Worm (Caenorhabditis elegans) whole organism, young adult: Measurements from ENCODE around the gene T28C6.8.
"Not testable (repeated sequence)": the region's sequence is repeated elsewhere in the genome, so short reads cannot be mapped to it uniquely, and the experiment has no call there.

Source experiments
- C17E4.6 ChIP-seq: fragments of 200-800 bp; sonication (Bioruptor generic); IDR thresholded peaks from 2 replicates; pipeline ENCODE4 v1.3.6; 2022; ENCODE audit warnings: missing genetic modification reagents, missing genetic modification characterization, missing compliant biosample characterization
- F39B2.1 ChIP-seq: fragments of 200-800 bp; sonication (Bioruptor generic); IDR thresholded peaks from 2 replicates; pipeline ENCODE4 v1.3.6; 2022; ENCODE audit warnings: missing genetic modification reagents, missing genetic modification characterization, missing compliant biosample characterization
- F49E8.2 ChIP-seq: sonication (generic microtip); optimal IDR thresholded peaks from 3 replicates; lab custom pipeline; 2017; ENCODE audit warnings: missing genetic modification characterization, mild to moderate bottlenecking, missing compliant biosample characterization, antibody characterized with exemption, moderate library complexity; ENCODE audit not compliant: insufficient read depth
- F57C9.4 ChIP-seq: sonication (generic microtip); optimal IDR thresholded peaks from 2 replicates; lab custom pipeline; 2017; ENCODE audit warnings: mild to moderate bottlenecking, missing genetic modification characterization, missing compliant biosample characterization
- K11D2.4 ChIP-seq: fragments of 200-800 bp; sonication (Bioruptor generic); IDR thresholded peaks from 2 replicates; pipeline ENCODE4 v1.3.6; 2022; ENCODE audit warnings: missing genetic modification reagents, missing genetic modification characterization, missing compliant biosample characterization
- K12H6.12 ChIP-seq: fragments of 200-800 bp; sonication (Bioruptor generic); optimal IDR thresholded peaks from 2 replicates; lab custom pipeline; 2018; ENCODE audit warnings: mild to moderate bottlenecking, missing genetic modification characterization, missing compliant biosample characterization
- T26A5.8 ChIP-seq: sonication (generic microtip); optimal IDR thresholded peaks from 2 replicates; lab custom pipeline; 2016; ENCODE audit warnings: missing genetic modification characterization, missing compliant biosample characterization
- Y53G8AR.9 ChIP-seq: fragments of 200-800 bp; sonication (Bioruptor generic); conservative IDR thresholded peaks from 2 replicates; pipeline ENCODE4 v1.3.6; 2022; ENCODE audit warnings: missing genetic modification reagents, missing genetic modification characterization, missing compliant biosample characterization
- Y56A3A.18 ChIP-seq: fragments of 200-800 bp; sonication (Bioruptor generic); IDR thresholded peaks from 2 replicates; pipeline ENCODE4 v1.3.6; 2022; ENCODE audit warnings: missing genetic modification reagents, missing genetic modification characterization, missing compliant biosample characterization
- Y67H2A.10 ChIP-seq: fragments of 200-800 bp; sonication (Bioruptor generic); conservative IDR thresholded peaks from 2 replicates; pipeline ENCODE4 v1.3.6; 2022; ENCODE audit warnings: missing genetic modification reagents, missing genetic modification characterization, missing compliant biosample characterization
- Y79H2A.3 ChIP-seq: fragments of 200-800 bp; sonication (Bioruptor generic); conservative IDR thresholded peaks from 2 replicates; pipeline ENCODE4 v1.3.6; 2022; ENCODE audit warnings: missing genetic modification reagents, missing genetic modification characterization, missing compliant biosample characterization
- Y95B8A.8 ChIP-seq: fragments of 200-800 bp; sonication (Bioruptor generic); IDR thresholded peaks from 2 replicates; pipeline ENCODE4 v1.3.6; 2022; ENCODE audit warnings: missing genetic modification reagents, missing genetic modification characterization, missing compliant biosample characterization
- atf-7 ChIP-seq: sonication (generic microtip); optimal IDR thresholded peaks from 2 replicates; lab custom pipeline; 2017; ENCODE audit warnings: mild to moderate bottlenecking, missing genetic modification characterization, missing compliant biosample characterization
- bed-1 ChIP-seq: fragments of 200-800 bp; sonication (Bioruptor generic); IDR thresholded peaks from 2 replicates; pipeline ENCODE4 v1.3.6; 2022; ENCODE audit warnings: missing genetic modification reagents, missing genetic modification characterization, missing compliant biosample characterization
- bed-2 ChIP-seq: fragments of 200-800 bp; sonication (Bioruptor generic); IDR thresholded peaks from 2 replicates; pipeline ENCODE4 v1.3.6; 2022; ENCODE audit warnings: missing genetic modification reagents, missing genetic modification characterization, missing compliant biosample characterization
- ccch-3 ChIP-seq: fragments of 200-800 bp; sonication (Bioruptor generic); optimal IDR thresholded peaks from 2 replicates; lab custom pipeline; 2018; ENCODE audit warnings: mild to moderate bottlenecking, missing genetic modification characterization, missing compliant biosample characterization
- cebp-1 ChIP-seq, 2 experiments: fragments of 200-800 bp in 1 of 2; sonication (Bioruptor generic) in 1 of 2; sonication (generic microtip) in 1 of 2; IDR thresholded peaks in 1 of 2; optimal IDR thresholded peaks in 1 of 2; 2 replicates each; pipeline versions ENCODE4 v1.3.6 to Lab custom; 2017 to 2022; ENCODE audit warnings: missing compliant biosample characterization in 2 of 2, missing genetic modification characterization in 2 of 2, mild to moderate bottlenecking in 1 of 2, missing genetic modification reagents in 1 of 2, moderate library complexity in 1 of 2
- ceh-27 ChIP-seq: fragments of 200-800 bp; sonication (Bioruptor generic); optimal IDR thresholded peaks from 2 replicates; lab custom pipeline; 2018; ENCODE audit warnings: mild to moderate bottlenecking, missing genetic modification characterization, moderate library complexity, missing compliant biosample characterization
- ceh-40 ChIP-seq: fragments of 200-800 bp; sonication (Bioruptor generic); IDR thresholded peaks from 2 replicates; pipeline ENCODE4 v1.3.6; 2022; ENCODE audit warnings: missing genetic modification characterization, missing compliant biosample characterization
- ceh-58 ChIP-seq: fragments of 200-800 bp; sonication (Bioruptor generic); IDR thresholded peaks from 2 replicates; pipeline ENCODE4 v1.3.6; 2022; ENCODE audit warnings: missing genetic modification characterization, missing compliant biosample characterization
- ceh-79 ChIP-seq: sonication (generic microtip); optimal IDR thresholded peaks from 2 replicates; lab custom pipeline; 2017; ENCODE audit warnings: mild to moderate bottlenecking, missing genetic modification characterization, missing compliant biosample characterization
- ceh-91 ChIP-seq: fragments of 200-800 bp; sonication (Bioruptor generic); IDR thresholded peaks from 2 replicates; pipeline ENCODE4 v1.3.6; 2022; ENCODE audit warnings: missing genetic modification reagents, missing genetic modification characterization, missing compliant biosample characterization
- gei-17 ChIP-seq: fragments of 200-800 bp; sonication (Bioruptor generic); optimal IDR thresholded peaks from 2 replicates; lab custom pipeline; 2018; ENCODE audit warnings: mild to moderate bottlenecking, missing genetic modification characterization, missing compliant biosample characterization
- hmg-1.2 ChIP-seq: fragments of 200-800 bp; sonication (Bioruptor generic); IDR thresholded peaks from 2 replicates; pipeline ENCODE4 v1.3.6; 2022; ENCODE audit warnings: missing genetic modification reagents, missing genetic modification characterization, missing compliant biosample characterization
- lag-1 ChIP-seq: fragments of 200-800 bp; sonication (Bioruptor generic); IDR thresholded peaks from 2 replicates; pipeline ENCODE4 v1.3.6; 2022; ENCODE audit warnings: missing genetic modification reagents, missing genetic modification characterization, missing compliant biosample characterization
- let-526 ChIP-seq: fragments of 200-800 bp; sonication (Bioruptor generic); IDR thresholded peaks from 2 replicates; pipeline ENCODE4 v1.3.6; 2022; ENCODE audit warnings: missing genetic modification reagents, missing genetic modification characterization, missing compliant biosample characterization
- let-607 ChIP-seq, 2 experiments: fragments of 200-800 bp in 1 of 2; sonication (Bioruptor generic) in 1 of 2; sonication (generic microtip) in 1 of 2; optimal IDR thresholded peaks; 2 replicates each; lab custom pipeline; 2016 to 2018; ENCODE audit warnings: mild to moderate bottlenecking in 2 of 2, missing compliant biosample characterization in 2 of 2, missing genetic modification characterization in 2 of 2, moderate library complexity in 2 of 2, missing genotype in 1 of 2
- lin-26 ChIP-seq: fragments of 200-800 bp; sonication (Bioruptor generic); IDR thresholded peaks from 2 replicates; pipeline ENCODE4 v1.3.6; 2022; ENCODE audit warnings: missing genetic modification reagents, missing genetic modification characterization, missing compliant biosample characterization
- lin-35 ChIP-seq, 3 experiments: fragments of 150-350 bp in 2 of 3; sonication (generic microtip) in 1 of 3; optimal IDR thresholded peaks; 2 replicates each; lab custom pipeline; 2014 to 2018; ENCODE audit warnings: missing biosample characterization in 3 of 3, missing genetic modification characterization in 3 of 3, missing genetic modification reagents in 3 of 3
- lin-40 ChIP-seq: sonication (generic microtip); optimal IDR thresholded peaks from 2 replicates; lab custom pipeline; 2016; ENCODE audit warnings: missing genetic modification characterization, mild to moderate bottlenecking, missing compliant biosample characterization, missing genotype, missing genetic modification reagents
- lin-54 ChIP-seq: fragments of 200-800 bp; sonication (Bioruptor generic); optimal IDR thresholded peaks from 2 replicates; lab custom pipeline; 2018; ENCODE audit warnings: mild to moderate bottlenecking, missing genetic modification characterization, missing compliant biosample characterization
- lsy-27 ChIP-seq: sonication (generic microtip); optimal IDR thresholded peaks from 2 replicates; lab custom pipeline; 2017; ENCODE audit warnings: missing genetic modification characterization, mild to moderate bottlenecking, missing compliant biosample characterization, antibody characterized with exemption, missing genotype, borderline replicate concordance; ENCODE audit not compliant: insufficient read depth
- mel-28 ChIP-seq: sonication (generic microtip); optimal IDR thresholded peaks from 2 replicates; lab custom pipeline; 2016; ENCODE audit warnings: borderline replicate concordance, mild to moderate bottlenecking, missing genetic modification characterization, missing compliant biosample characterization
- nhr-80 ChIP-seq: sonication (generic microtip); optimal IDR thresholded peaks from 2 replicates; lab custom pipeline; 2016; ENCODE audit warnings: missing genetic modification characterization, missing compliant biosample characterization
- pha-4 ChIP-seq: fragments of 150-350 bp; sonication (generic microtip); optimal IDR thresholded peaks from 2 replicates; lab custom pipeline; 2014; ENCODE audit warnings: missing biosample characterization, missing genetic modification reagents, missing genetic modification characterization
- snpc-1.1 ChIP-seq: sonication (generic microtip); optimal IDR thresholded peaks from 2 replicates; lab custom pipeline; 2017; ENCODE audit warnings: missing genetic modification characterization, mild to moderate bottlenecking, missing compliant biosample characterization, antibody characterized with exemption, moderate library complexity, missing genotype, missing genetic modification reagents; ENCODE audit not compliant: insufficient read depth
- tbp1 ChIP-seq: fragments of 200-800 bp; sonication (Bioruptor generic); optimal IDR thresholded peaks from 2 replicates; lab custom pipeline; 2018; ENCODE audit warnings: mild to moderate bottlenecking, missing genetic modification characterization, missing compliant biosample characterization
- tbx-9 ChIP-seq: sonication (generic microtip); optimal IDR thresholded peaks from 2 replicates; lab custom pipeline; 2016; ENCODE audit warnings: borderline replicate concordance, missing genetic modification characterization, inconsistent platforms, missing compliant biosample characterization
- unc-130 ChIP-seq: sonication (generic microtip); optimal IDR thresholded peaks from 2 replicates; lab custom pipeline; 2016; ENCODE audit warnings: missing genetic modification reagents, missing genetic modification characterization, missing compliant biosample characterization

T28C6.8 gene

ce11 chrIV:8788048-8788447 lies 42.5 kb downstream of the T28C6.8 start, which contains the start of gene C33D9.10:
Gene C33D9.10, minus strand, starts transcription at chrIV:8788148.
- not testable (repeated sequence) for TF ChIP-seq F39B2.1 (GFP tag; lab: Robert Waterston, UW); T26A5.8 (tag; lab: Kevin White, UChicago); pha-4 (tag; lab: Kevin White, UChicago)

ce11 chrIV:8786654-8787053 lies 43.9 kb downstream of the T28C6.8 start, which contains the start of gene C33D9.8:
Gene C33D9.8, minus strand, starts transcription at chrIV:8786752.
- TF ChIP-seq ceh-91 (GFP tag; lab: Robert Waterston, UW) (no peak), cebp-1 (GFP tag; IDR thresholded peaks at IDR 0.05; lab: Robert Waterston, UW) (0 out of 2 replicates have a peak, but pooled peaks have one; percentile 59), cebp-1 (tag; optimal IDR thresholded peaks at IDR 0.05; lab: Kevin White, UChicago) (peak; percentile 87), hmg-1.2 (peak; percentile 74; the same call in 1 of the 2 replicates)
- TF ChIP-seq, all 124 proteins: peak for 2

ce11 chrIV:8784855-8785327 lies 45.6 kb downstream of the T28C6.8 start, which contains the start of gene C33D9.13:
Gene C33D9.13, minus strand, starts transcription at chrIV:8785277.
- TF ChIP-seq ccch-3 (GFP tag; lab: Kevin White, UChicago) (no peak), cebp-1 (GFP tag; IDR thresholded peaks at IDR 0.05; lab: Robert Waterston, UW) (peak; percentile 92), cebp-1 (tag; optimal IDR thresholded peaks at IDR 0.05; lab: Kevin White, UChicago) (peak; percentile 98)

- TF ChIP-seq K12H6.12 (tag; lab: Kevin White, UChicago) (peak; percentile 57), Y56A3A.18 (GFP tag; lab: Robert Waterston, UW) (no peak), nhr-80 (tag; lab: Kevin White, UChicago) (peak; percentile 82), let-607 (tag; optimal IDR thresholded peaks at IDR 0.05; lab: Kevin White, UChicago) (no peak), ceh-40 (GFP tag; lab: Robert Waterston, UW) (no peak), C17E4.6 (no peak), bed-1 (GFP tag; lab: Robert Waterston, UW) (no peak), lag-1 (GFP tag; lab: Robert Waterston, UW) (0 out of 2 replicates have a peak, but pooled peaks have one; percentile 23), lin-54 (GFP tag; lab: Kevin White, UChicago) (no peak), ceh-58 (GFP tag; lab: Robert Waterston, UW) (no peak), let-526 (GFP tag; lab: Robert Waterston, UW) (0 out of 2 replicates have a peak, but pooled peaks have one; percentile 21), F57C9.4 (tag; lab: Kevin White, UChicago) (no peak), tbx-9 (tag; lab: Kevin White, UChicago) (no peak), Y53G8AR.9 (GFP tag; lab: Robert Waterston, UW) (no peak), lin-26 (GFP tag; lab: Robert Waterston, UW) (no peak), lsy-27 (tag; lab: Kevin White, UChicago) (no peak), lin-35 (GFP tag; optimal IDR thresholded peaks at IDR 0.05; lab: Kevin White, UChicago) (no peak), ceh-79 (no peak), lin-40 (tag; lab: Kevin White, UChicago) (peak; percentile 35), unc-130 (no peak), K11D2.4 (GFP tag; lab: Robert Waterston, UW) (no peak), tbp1 (GFP tag; lab: Kevin White, UChicago) (no peak), cebp-1 (GFP tag; IDR thresholded peaks at IDR 0.05; lab: Robert Waterston, UW) (peak; percentile 41; the same call in 1 of the 2 replicates), cebp-1 (tag; optimal IDR thresholded peaks at IDR 0.05; lab: Kevin White, UChicago) (no peak), hmg-1.2 (peak; percentile 77), atf-7 (tag; lab: Kevin White, UChicago) (no peak), Y67H2A.10 (GFP tag; lab: Robert Waterston, UW) (no peak), F49E8.2 (tag; lab: Kevin White, UChicago) (no peak), Y79H2A.3 (GFP tag; lab: Robert Waterston, UW) (no peak), snpc-1.1 (tag; lab: Kevin White, UChicago) (no peak), F39B2.1 (GFP tag; lab: Robert Waterston, UW) (no peak), gei-17 (no peak), Y95B8A.8 (GFP tag; lab: Robert Waterston, UW) (no peak), bed-2 (GFP tag; lab: Robert Waterston, UW) (no peak), mel-28 (tag; lab: Kevin White, UChicago) (no peak), ceh-27 (GFP tag; lab: Kevin White, UChicago) (no peak)
Measured at ce11 chrIV:8782172-8782571, 48.4 kb downstream of the T28C6.8 start.
